Fruit fly (Drosophila melanogaster) whole organism, embryonic: ENCODE measurements around the gene CG13949.
A peak's percentile ranks its signal among the peaks of the same experiment; 100 is the strongest.
"Not testable (repeated sequence)": the region's sequence is repeated elsewhere in the genome, so short reads cannot be mapped to it uniquely, and the experiment has no call there.

Source experiments
- Antp ChIP-seq: fragments of 200-800 bp; sonication (Bioruptor generic); optimal IDR thresholded peaks from 3 replicates; lab custom pipeline; 2016; ENCODE audit warnings: missing biosample characterization, missing genetic modification characterization
- Atf-2 ChIP-seq: fragments of 200-800 bp; sonication (Bioruptor generic); optimal IDR thresholded peaks from 2 replicates; lab custom pipeline; 2016; ENCODE audit warnings: missing biosample characterization, missing genetic modification characterization
- Bdp1 ChIP-seq: fragments of 200-800 bp; sonication (Bioruptor generic); optimal IDR thresholded peaks from 3 replicates; lab custom pipeline; 2016; ENCODE audit warnings: missing biosample characterization, missing genetic modification characterization
- CG1024 ChIP-seq: fragments of 200-800 bp; sonication (Bioruptor generic); IDR thresholded peaks from 2 replicates; pipeline ENCODE4 v1.3.6; 2022; ENCODE audit warnings: missing biosample characterization, missing genetic modification characterization
- CG10267 ChIP-seq: fragments of 200-800 bp; sonication (Bioruptor generic); optimal IDR thresholded peaks from 2 replicates; lab custom pipeline; 2018; ENCODE audit warnings: missing biosample characterization, mild to moderate bottlenecking, missing genetic modification characterization, moderate library complexity
- CG10959 ChIP-seq: fragments of 200-800 bp; sonication (Bioruptor generic); IDR thresholded peaks from 2 replicates; pipeline ENCODE4 v1.3.6; 2022; ENCODE audit warnings: missing biosample characterization, missing genetic modification characterization
- CG10979 ChIP-seq: fragments of 200-800 bp; sonication (Bioruptor generic); optimal IDR thresholded peaks from 2 replicates; lab custom pipeline; 2018; ENCODE audit warnings: missing biosample characterization, mild to moderate bottlenecking, missing genetic modification characterization, moderate library complexity
- CG13624 ChIP-seq: fragments of 200-800 bp; sonication (Bioruptor generic); optimal IDR thresholded peaks from 2 replicates; lab custom pipeline; 2016; ENCODE audit warnings: missing biosample characterization, missing genetic modification characterization
- CG14441 ChIP-seq: fragments of 200-800 bp; sonication (Bioruptor generic); IDR thresholded peaks from 2 replicates; pipeline ENCODE4 v1.3.6; 2022; ENCODE audit warnings: missing biosample characterization, missing genetic modification characterization
- CG14710 ChIP-seq: fragments of 200-800 bp; sonication (Bioruptor generic); optimal IDR thresholded peaks from 3 replicates; lab custom pipeline; 2019; ENCODE audit warnings: missing biosample characterization, mild to moderate bottlenecking, missing genetic modification characterization, moderate library complexity
- CG1529 ChIP-seq: fragments of 200-800 bp; sonication (Bioruptor generic); optimal IDR thresholded peaks from 3 replicates; lab custom pipeline; 2018; ENCODE audit warnings: missing biosample characterization, missing genetic modification characterization
- CG15479 ChIP-seq: fragments of 200-800 bp; sonication (Bioruptor generic); optimal IDR thresholded peaks from 3 replicates; lab custom pipeline; 2019; ENCODE audit warnings: missing biosample characterization, mild to moderate bottlenecking, missing genetic modification characterization, moderate library complexity
- CG16863 ChIP-seq: fragments of 200-800 bp; sonication (Bioruptor generic); optimal IDR thresholded peaks from 3 replicates; lab custom pipeline; 2016; ENCODE audit warnings: missing biosample characterization, missing genetic modification characterization
- CG2875 ChIP-seq: fragments of 200-800 bp; sonication (Bioruptor generic); optimal IDR thresholded peaks from 2 replicates; lab custom pipeline; 2017; ENCODE audit warnings: missing biosample characterization, mild to moderate bottlenecking, missing genetic modification characterization, missing genetic modification reagents
- CG32772 ChIP-seq: fragments of 200-800 bp; sonication (Bioruptor generic); IDR thresholded peaks from 2 replicates; pipeline ENCODE4 v1.3.6; 2022; ENCODE audit warnings: missing biosample characterization, missing genetic modification characterization
- CG3407 ChIP-seq: fragments of 200-800 bp; sonication (Bioruptor generic); optimal IDR thresholded peaks from 2 replicates; lab custom pipeline; 2018; ENCODE audit warnings: missing biosample characterization, mild to moderate bottlenecking, missing genetic modification characterization
- CG4820 ChIP-seq: fragments of 200-800 bp; sonication (Bioruptor generic); optimal IDR thresholded peaks from 3 replicates; lab custom pipeline; 2016; ENCODE audit warnings: missing biosample characterization, missing genetic modification characterization
- CG7786 ChIP-seq: fragments of 200-800 bp; sonication (Bioruptor generic); optimal IDR thresholded peaks from 2 replicates; lab custom pipeline; 2016; ENCODE audit warnings: missing biosample characterization, missing genetic modification characterization
- CG8089 ChIP-seq: fragments of 200-800 bp; sonication (Bioruptor generic); optimal IDR thresholded peaks from 3 replicates; lab custom pipeline; 2016; ENCODE audit warnings: missing biosample characterization, missing genetic modification characterization
- CoRest ChIP-seq: fragments of 200-800 bp; sonication (Bioruptor generic); optimal IDR thresholded peaks from 3 replicates; lab custom pipeline; 2018; ENCODE audit warnings: missing biosample characterization, mild to moderate bottlenecking, missing genetic modification characterization, moderate library complexity
- D ChIP-seq, 2 experiments: fragments of 200-800 bp in 1 of 2; fragments of >200 bp in 1 of 2; sonication (Bioruptor generic) in 1 of 2; optimal IDR thresholded peaks; 2 replicates in 1 of 2; 3 replicates in 1 of 2; lab custom pipeline; 2017; ENCODE audit warnings: mild to moderate bottlenecking in 1 of 2, missing biosample characterization in 1 of 2, missing genetic modification characterization in 1 of 2, missing genetic modification reagents in 1 of 2
- D19A ChIP-seq: fragments of 200-800 bp; optimal IDR thresholded peaks from 3 replicates; lab custom pipeline; 2019; ENCODE audit warnings: missing biosample characterization, mild to moderate bottlenecking, missing genetic modification characterization, moderate library complexity
- HLHmδ ChIP-seq: fragments of 200-800 bp; sonication (Bioruptor generic); optimal IDR thresholded peaks from 2 replicates; lab custom pipeline; 2018; ENCODE audit warnings: missing biosample characterization, mild to moderate bottlenecking, missing genetic modification characterization, moderate library complexity
- Hr78 ChIP-seq, 2 experiments: fragments of 200-800 bp in 1 of 2; fragments of >200 bp in 1 of 2; sonication (Bioruptor generic) in 1 of 2; optimal IDR thresholded peaks; 2 replicates each; lab custom pipeline; 2017 to 2019; ENCODE audit warnings: missing biosample characterization in 2 of 2, missing genetic modification characterization in 2 of 2, mild to moderate bottlenecking in 1 of 2, moderate library complexity in 1 of 2
- Jarid2 ChIP-seq: fragments of 200-800 bp; sonication (Bioruptor generic); optimal IDR thresholded peaks from 3 replicates; lab custom pipeline; 2017; ENCODE audit warnings: mild to moderate bottlenecking, missing biosample characterization, missing genetic modification reagents, missing genetic modification characterization
- Mes4 ChIP-seq: fragments of 200-800 bp; sonication (Bioruptor generic); optimal IDR thresholded peaks from 2 replicates; lab custom pipeline; 2016; ENCODE audit warnings: missing biosample characterization, missing genetic modification characterization
- NC2β ChIP-seq: fragments of 200-800 bp; sonication (Bioruptor generic); optimal IDR thresholded peaks from 2 replicates; lab custom pipeline; 2016; ENCODE audit warnings: missing biosample characterization, missing genetic modification characterization
- Pdp1 ChIP-seq, 2 experiments: fragments of 200-800 bp; sonication (Bioruptor generic); optimal IDR thresholded peaks; 3 replicates each; lab custom pipeline; 2016; ENCODE audit warnings: missing biosample characterization in 2 of 2, missing genetic modification characterization in 2 of 2, mild to moderate bottlenecking in 1 of 2, moderate library complexity in 1 of 2
- Stat92E ChIP-seq, 3 experiments: fragments of >200 bp in 2 of 3; fragments of 200-800 bp in 1 of 3; sonication (Bioruptor generic) in 1 of 3; optimal IDR thresholded peaks; 2 replicates each; lab custom pipeline; 2017 to 2019; ENCODE audit warnings: missing biosample characterization in 3 of 3, missing genetic modification characterization in 3 of 3, mild to moderate bottlenecking in 1 of 3, moderate library complexity in 1 of 3
- amos ChIP-seq: fragments of 200-800 bp; sonication (Bioruptor generic); IDR thresholded peaks from 2 replicates; pipeline ENCODE4 v1.3.6; 2022; ENCODE audit warnings: missing biosample characterization, missing genetic modification characterization; ENCODE audit not compliant: partially characterized antibody
- ara ChIP-seq: fragments of 200-800 bp; sonication (Bioruptor generic); IDR thresholded peaks from 2 replicates; pipeline ENCODE4 v1.3.6; 2022; ENCODE audit warnings: missing biosample characterization, missing genetic modification characterization
- bab2 ChIP-seq: fragments of 200-800 bp; sonication (Bioruptor generic); optimal IDR thresholded peaks from 2 replicates; lab custom pipeline; 2016; ENCODE audit warnings: missing biosample characterization, missing genetic modification characterization
- bbx ChIP-seq: fragments of 200-800 bp; sonication (Bioruptor generic); IDR thresholded peaks from 2 replicates; pipeline ENCODE4 v1.3.6; 2022; ENCODE audit warnings: missing biosample characterization, missing genetic modification characterization; ENCODE audit not compliant: partially characterized antibody
- bsh ChIP-seq, 2 experiments: fragments of 200-800 bp; sonication (Bioruptor generic); optimal IDR thresholded peaks; 2 replicates each; lab custom pipeline; 2017 to 2018; ENCODE audit warnings: mild to moderate bottlenecking in 2 of 2, missing biosample characterization in 2 of 2, missing genetic modification characterization in 2 of 2, moderate library complexity in 1 of 2
- chn ChIP-seq: fragments of 200-800 bp; sonication (Bioruptor generic); optimal IDR thresholded peaks from 2 replicates; lab custom pipeline; 2016; ENCODE audit warnings: missing biosample characterization, missing genetic modification characterization
- dmrt11E ChIP-seq: fragments of 200-800 bp; sonication (Bioruptor generic); optimal IDR thresholded peaks from 3 replicates; lab custom pipeline; 2018; ENCODE audit warnings: missing biosample characterization, mild to moderate bottlenecking, missing genetic modification characterization, moderate library complexity
- ems ChIP-seq: fragments of 200-800 bp; sonication (Bioruptor generic); optimal IDR thresholded peaks from 3 replicates; lab custom pipeline; 2016; ENCODE audit warnings: missing biosample characterization, missing genetic modification characterization
- ewg ChIP-seq: fragments of 200-800 bp; sonication (Bioruptor generic); optimal IDR thresholded peaks from 3 replicates; lab custom pipeline; 2017; ENCODE audit warnings: mild to moderate bottlenecking, missing biosample characterization, missing genetic modification reagents, missing genetic modification characterization
- inv ChIP-seq: fragments of 200-800 bp; sonication (Bioruptor generic); IDR thresholded peaks from 2 replicates; pipeline ENCODE4 v1.3.6; 2022; ENCODE audit warnings: missing biosample characterization, missing genetic modification characterization; ENCODE audit not compliant: partially characterized antibody
- knrl ChIP-seq: fragments of 200-800 bp; sonication (Bioruptor generic); IDR thresholded peaks from 3 replicates; pipeline ENCODE4 v1.3.6; 2022; ENCODE audit warnings: missing biosample characterization, missing genetic modification characterization; ENCODE audit not compliant: partially characterized antibody
- nerfin-1 ChIP-seq: fragments of 200-800 bp; sonication (Bioruptor generic); optimal IDR thresholded peaks from 3 replicates; lab custom pipeline; 2019; ENCODE audit warnings: missing biosample characterization, mild to moderate bottlenecking, missing genetic modification characterization, moderate library complexity
- prd ChIP-seq, 3 experiments: fragments of >200 bp in 2 of 3; fragments of 200-800 bp in 1 of 3; sonication (Bioruptor generic) in 1 of 3; optimal IDR thresholded peaks in 2 of 3; IDR thresholded peaks in 1 of 3; 2 replicates in 2 of 3; 3 replicates in 1 of 3; pipeline versions ENCODE4 v1.3.6 to Lab custom; 2017 to 2022; ENCODE audit warnings: missing biosample characterization in 1 of 3, missing genetic modification characterization in 1 of 3
- pum ChIP-seq: fragments of 200-800 bp; sonication (Bioruptor generic); optimal IDR thresholded peaks from 2 replicates; lab custom pipeline; 2016; ENCODE audit warnings: missing biosample characterization, missing genetic modification characterization
- stwl ChIP-seq: fragments of 200-800 bp; sonication (Bioruptor generic); optimal IDR thresholded peaks from 3 replicates; lab custom pipeline; 2018; ENCODE audit warnings: missing biosample characterization, mild to moderate bottlenecking, missing genetic modification characterization, moderate library complexity
- unpg ChIP-seq: fragments of 200-800 bp; sonication (Bioruptor generic); optimal IDR thresholded peaks from 3 replicates; lab custom pipeline; 2018; ENCODE audit warnings: missing biosample characterization, mild to moderate bottlenecking, missing genetic modification characterization, moderate library complexity
- zen ChIP-seq: fragments of 200-800 bp; sonication (Bioruptor generic); optimal IDR thresholded peaks from 3 replicates; lab custom pipeline; 2018; ENCODE audit warnings: missing biosample characterization, mild to moderate bottlenecking, missing genetic modification characterization, moderate library complexity
- zfh1 ChIP-seq: fragments of 200-800 bp; sonication (Bioruptor generic); IDR thresholded peaks from 3 replicates; pipeline ENCODE4 v1.3.6; 2022; ENCODE audit warnings: missing biosample characterization, missing genetic modification characterization

CG13949 gene

dm6 chr2L:901363-901762, 46.2 kb downstream of the CG13949 start (continued):
- TF ChIP-seq prd, D (optimal IDR thresholded peaks at IDR 0.05; lab: Kevin White, UChicago): not testable (repeated sequence)
- TF ChIP-seq prd (GFP tag; IDR thresholded peaks at IDR 0.05; lab: Robert Waterston, UW) (peak; percentile 63), CG3407 (peak; percentile 34), stwl (tag; lab: Kevin White, UChicago) (peak; percentile 1), CG10979 (tag; lab: Kevin White, UChicago) (peak; percentile 50), bbx (GFP tag; lab: Robert Waterston, UW) (peak; percentile 62; the same call in 1 of the 2 replicates), CG10267 (tag; lab: Kevin White, UChicago) (peak; percentile 10), dmrt11E (peak; percentile 59), inv (GFP tag; lab: Robert Waterston, UW) (0 out of 2 replicates have a peak, but pooled peaks have one; percentile 14), Atf-2 (GFP tag; lab: Kevin White, UChicago) (peak; percentile 31), CG14441 (GFP tag; lab: Robert Waterston, UW) (0 out of 2 replicates have a peak, but pooled peaks have one; percentile 26), zfh1 (GFP tag; lab: Robert Waterston, UW) (peak; percentile 75), D (GFP tag; optimal IDR thresholded peaks at IDR 0.05; lab: Kevin White, UChicago) (peak; percentile 18), CG32772 (GFP tag; lab: Robert Waterston, UW) (peak; percentile 19; the same call in 1 of the 2 replicates), CG8089 (peak; percentile 28), ewg (peak; percentile 11), CG4820 (GFP tag; lab: Kevin White, UChicago) (peak; percentile 28), CG1529 (GFP tag; lab: Kevin White, UChicago) (peak; percentile 17), nerfin-1 (tag; lab: Kevin White, UChicago) (peak; percentile 16), D19A (tag; lab: Kevin White, UChicago) (peak; percentile 5), CG13624 (GFP tag; lab: Kevin White, UChicago) (peak; percentile 10), chn (GFP tag; lab: Kevin White, UChicago) (peak; percentile 32), unpg (GFP tag; lab: Kevin White, UChicago) (peak; percentile 14), zen (tag; lab: Kevin White, UChicago) (peak; percentile 58), Mes4 (GFP tag; lab: Kevin White, UChicago) (peak; percentile 21), CG14710 (tag; lab: Kevin White, UChicago) (peak; percentile 17), Pdp1 (GFP tag; optimal IDR thresholded peaks at IDR 0.05; lab: Kevin White, UChicago) (peak in 1 of 2 experiments; percentile 28), ems (GFP tag; lab: Kevin White, UChicago) (peak; percentile 11), CG16863 (GFP tag; lab: Kevin White, UChicago) (peak; percentile 9), amos (GFP tag; lab: Robert Waterston, UW) (peak; percentile 53; the same call in 1 of the 2 replicates), Jarid2 (GFP tag; lab: Kevin White, UChicago) (peak; percentile 49), NC2β (GFP tag; lab: Kevin White, UChicago) (peak; percentile 70), CG15479 (GFP tag; lab: Kevin White, UChicago) (peak; percentile 25), CG7786 (peak; percentile 31), knrl (GFP tag; lab: Robert Waterston, UW) (peak; percentile 64; the same call in 1 of the 3 replicates), Bdp1 (GFP tag; lab: Kevin White, UChicago) (peak; percentile 17), Hr78 (GFP tag; optimal IDR thresholded peaks at IDR 0.05; lab: Kevin White, UChicago) (peak in 1 of 2 experiments; percentile 29), HLHmδ (peak; percentile 29), bsh (GFP tag; optimal IDR thresholded peaks at IDR 0.05; lab: Kevin White, UChicago) (peak in 1 of 2 experiments; percentile 62), CG10959 (GFP tag; lab: Robert Waterston, UW) (peak; percentile 66), Stat92E (GFP tag; optimal IDR thresholded peaks at IDR 0.05; lab: Kevin White, UChicago) (peak in 1 of 3 experiments; percentile 90), CoRest (tag; lab: Kevin White, UChicago) (peak; percentile 20), bab2 (GFP tag; lab: Kevin White, UChicago) (peak; percentile 30), pum (GFP tag; lab: Kevin White, UChicago) (peak; percentile 31), CG1024 (GFP tag; lab: Robert Waterston, UW) (peak; percentile 60), CG2875 (GFP tag; lab: Kevin White, UChicago) (peak; percentile 39), Antp (peak; percentile 57), ara (GFP tag; lab: Robert Waterston, UW) (peak; percentile 25; the same call in 1 of the 2 replicates)
